Fruit fly (Drosophila melanogaster) whole organism, embryonic: ENCODE results near the gene Hsp22.

Source experiments
- B-H2 ChIP-seq: fragments of 200-800 bp; sonication (Bioruptor generic); optimal IDR thresholded peaks from 2 replicates; lab custom pipeline; 2018; ENCODE audit warnings: missing biosample characterization, mild to moderate bottlenecking, missing genetic modification characterization
- CG10274 ChIP-seq: fragments of 200-800 bp; sonication (Bioruptor generic); optimal IDR thresholded peaks from 3 replicates; lab custom pipeline; 2017; ENCODE audit warnings: missing biosample characterization, mild to moderate bottlenecking, missing genetic modification characterization
- CG11247 ChIP-seq: fragments of 200-800 bp; sonication (Bioruptor generic); IDR thresholded peaks from 2 replicates; pipeline ENCODE4 v1.3.6; 2022; ENCODE audit warnings: missing biosample characterization, missing genetic modification characterization
- CG11456 ChIP-seq: fragments of 200-800 bp; sonication (Bioruptor generic); IDR thresholded peaks from 3 replicates; pipeline ENCODE4 v1.3.6; 2022; ENCODE audit warnings: missing biosample characterization, missing genetic modification characterization
- CG11695 ChIP-seq: fragments of 200-800 bp; sonication (Bioruptor generic); IDR thresholded peaks from 3 replicates; pipeline ENCODE4 v1.3.6; 2022; ENCODE audit warnings: missing biosample characterization, missing genetic modification characterization
- CG13894 ChIP-seq: fragments of 200-800 bp; sonication (Bioruptor generic); optimal IDR thresholded peaks from 3 replicates; lab custom pipeline; 2018; ENCODE audit warnings: missing biosample characterization, mild to moderate bottlenecking, missing genetic modification characterization, moderate library complexity
- CG14441 ChIP-seq: fragments of 200-800 bp; sonication (Bioruptor generic); IDR thresholded peaks from 2 replicates; pipeline ENCODE4 v1.3.6; 2022; ENCODE audit warnings: missing biosample characterization, missing genetic modification characterization
- CG15073 ChIP-seq: fragments of 200-800 bp; sonication (Bioruptor generic); optimal IDR thresholded peaks from 2 replicates; lab custom pipeline; 2016; ENCODE audit warnings: missing biosample characterization, missing genetic modification characterization
- CG17186 ChIP-seq: fragments of 200-800 bp; sonication (Bioruptor generic); optimal IDR thresholded peaks from 3 replicates; lab custom pipeline; 2017; ENCODE audit warnings: missing biosample characterization, missing genetic modification reagents, missing genetic modification characterization
- CG18764 ChIP-seq: fragments of 200-800 bp; sonication (Bioruptor generic); optimal IDR thresholded peaks from 3 replicates; lab custom pipeline; 2016; ENCODE audit warnings: missing biosample characterization, missing genetic modification characterization
- CG30020 ChIP-seq: fragments of 200-800 bp; optimal IDR thresholded peaks from 2 replicates; lab custom pipeline; 2019; ENCODE audit warnings: missing biosample characterization, mild to moderate bottlenecking, missing genetic modification characterization, moderate library complexity
- CG31441 ChIP-seq: fragments of 200-800 bp; sonication (Bioruptor generic); IDR thresholded peaks from 2 replicates; pipeline ENCODE4 v1.3.6; 2022; ENCODE audit warnings: missing biosample characterization, missing genetic modification characterization
- CG3281 ChIP-seq: fragments of 200-800 bp; sonication (Bioruptor generic); optimal IDR thresholded peaks from 3 replicates; lab custom pipeline; 2017; ENCODE audit warnings: missing biosample characterization, mild to moderate bottlenecking, missing genetic modification characterization
- CG33213 ChIP-seq: fragments of 200-800 bp; sonication (Bioruptor generic); optimal IDR thresholded peaks from 3 replicates; lab custom pipeline; 2016; ENCODE audit warnings: missing biosample characterization, missing genetic modification characterization
- CG3407 ChIP-seq: fragments of 200-800 bp; sonication (Bioruptor generic); optimal IDR thresholded peaks from 2 replicates; lab custom pipeline; 2018; ENCODE audit warnings: missing biosample characterization, mild to moderate bottlenecking, missing genetic modification characterization
- CG6254 ChIP-seq: fragments of 200-800 bp; sonication (Bioruptor generic); optimal IDR thresholded peaks from 3 replicates; lab custom pipeline; 2017; ENCODE audit warnings: mild to moderate bottlenecking, missing biosample characterization, missing genetic modification reagents, missing genetic modification characterization
- CG7745 ChIP-seq: fragments of 200-800 bp; sonication (Bioruptor generic); optimal IDR thresholded peaks from 2 replicates; lab custom pipeline; 2018; ENCODE audit warnings: missing biosample characterization, mild to moderate bottlenecking, missing genetic modification characterization, moderate library complexity
- CG7928 ChIP-seq: fragments of 200-800 bp; sonication (Bioruptor generic); optimal IDR thresholded peaks from 2 replicates; lab custom pipeline; 2017; ENCODE audit warnings: missing biosample characterization, mild to moderate bottlenecking, missing genetic modification characterization
- Doc2 ChIP-seq: fragments of 200-800 bp; sonication (Bioruptor generic); IDR thresholded peaks from 2 replicates; pipeline ENCODE4 v1.3.6; 2022; ENCODE audit warnings: missing biosample characterization, missing genetic modification characterization
- Dref ChIP-seq: fragments of 200-800 bp; sonication (Bioruptor generic); IDR thresholded peaks from 2 replicates; pipeline ENCODE4 v1.3.6; 2022; ENCODE audit warnings: missing biosample characterization, missing genetic modification characterization
- Ets65A ChIP-seq: fragments of 200-800 bp; sonication (Bioruptor generic); peaks from one replicate; lab custom pipeline; 2016; ENCODE audit warnings: missing biosample characterization, missing genetic modification characterization
- HHEX ChIP-seq: fragments of 200-800 bp; sonication (Bioruptor generic); optimal IDR thresholded peaks from 3 replicates; lab custom pipeline; 2017; ENCODE audit warnings: missing biosample characterization, mild to moderate bottlenecking, missing genetic modification characterization, missing genetic modification reagents
- Hmr ChIP-seq: fragments of 200-800 bp; sonication (Bioruptor generic); optimal IDR thresholded peaks from 3 replicates; lab custom pipeline; 2017; ENCODE audit warnings: mild to moderate bottlenecking, missing biosample characterization, missing genetic modification reagents, missing genetic modification characterization
- Neu2 ChIP-seq: fragments of 200-800 bp; sonication (Bioruptor generic); optimal IDR thresholded peaks from 3 replicates; lab custom pipeline; 2016; ENCODE audit warnings: missing biosample characterization, missing genetic modification characterization, borderline replicate concordance
- Poxn ChIP-seq: fragments of 200-800 bp; sonication (Bioruptor generic); IDR thresholded peaks from 2 replicates; pipeline ENCODE4 v1.3.6; 2022; ENCODE audit warnings: missing biosample characterization, missing genetic modification characterization
- Sox100B ChIP-seq: fragments of 200-800 bp; sonication (Bioruptor generic); optimal IDR thresholded peaks from 3 replicates; lab custom pipeline; 2018; ENCODE audit warnings: missing biosample characterization, mild to moderate bottlenecking, missing genetic modification characterization
- Sry-β ChIP-seq: fragments of 200-800 bp; sonication (Bioruptor generic); optimal IDR thresholded peaks from 2 replicates; lab custom pipeline; 2018; ENCODE audit warnings: missing biosample characterization, mild to moderate bottlenecking, missing genetic modification characterization, moderate library complexity
- Xrp1 ChIP-seq: fragments of 200-800 bp; sonication (Bioruptor generic); IDR thresholded peaks from 2 replicates; pipeline ENCODE4 v1.3.6; 2022; ENCODE audit warnings: missing biosample characterization, missing genetic modification characterization
- abd-A ChIP-seq: fragments of 200-800 bp; sonication (Bioruptor generic); optimal IDR thresholded peaks from 3 replicates; lab custom pipeline; 2019; ENCODE audit warnings: missing biosample characterization, mild to moderate bottlenecking, missing genetic modification characterization, moderate library complexity
- bowl ChIP-seq: fragments of 200-800 bp; sonication (Bioruptor generic); IDR thresholded peaks from 2 replicates; pipeline ENCODE4 v1.3.6; 2022; ENCODE audit warnings: missing biosample characterization, missing genetic modification characterization
- chm ChIP-seq: fragments of 200-800 bp; sonication (Bioruptor generic); IDR thresholded peaks from 2 replicates; pipeline ENCODE4 v1.3.6; 2022; ENCODE audit warnings: missing biosample characterization, missing genetic modification characterization
- ci ChIP-seq: fragments of 200-800 bp; sonication (Bioruptor generic); IDR thresholded peaks from 3 replicates; pipeline ENCODE4 v1.3.6; 2022; ENCODE audit warnings: missing biosample characterization, missing genetic modification characterization
- dan ChIP-seq: fragments of 200-800 bp; sonication (Bioruptor generic); IDR thresholded peaks from 2 replicates; pipeline ENCODE4 v1.3.6; 2022; ENCODE audit warnings: missing biosample characterization, missing genetic modification characterization
- dati ChIP-seq: fragments of 200-800 bp; sonication (Bioruptor generic); IDR thresholded peaks from 2 replicates; pipeline ENCODE4 v1.3.6; 2022; ENCODE audit warnings: missing biosample characterization, missing genetic modification characterization
- fd96Cb ChIP-seq: fragments of 200-800 bp; sonication (Bioruptor generic); optimal IDR thresholded peaks from 2 replicates; lab custom pipeline; 2018; ENCODE audit warnings: missing biosample characterization, mild to moderate bottlenecking, missing genetic modification characterization, moderate library complexity
- grau ChIP-seq: fragments of 200-800 bp; optimal IDR thresholded peaks from 3 replicates; lab custom pipeline; 2019; ENCODE audit warnings: missing biosample characterization, mild to moderate bottlenecking, missing genetic modification characterization, moderate library complexity
- gsb ChIP-seq: fragments of 200-800 bp; sonication (Bioruptor generic); IDR thresholded peaks from 2 replicates; pipeline ENCODE4 v1.3.6; 2022; ENCODE audit warnings: missing biosample characterization, missing genetic modification characterization
- gt ChIP-seq: fragments of 200-800 bp; sonication (Bioruptor generic); IDR thresholded peaks from 2 replicates; pipeline ENCODE4 v1.3.6; 2022; ENCODE audit warnings: missing biosample characterization, missing genetic modification characterization
- jumu ChIP-seq: fragments of 200-800 bp; sonication (Bioruptor generic); optimal IDR thresholded peaks from 3 replicates; lab custom pipeline; 2016; ENCODE audit warnings: missing biosample characterization, missing genetic modification characterization
- luna ChIP-seq: fragments of 200-800 bp; sonication (Bioruptor generic); optimal IDR thresholded peaks from 2 replicates; lab custom pipeline; 2016; ENCODE audit warnings: missing biosample characterization, missing genetic modification characterization
- p53 ChIP-seq: fragments of 200-800 bp; sonication (Bioruptor generic); optimal IDR thresholded peaks from 2 replicates; lab custom pipeline; 2016; ENCODE audit warnings: missing biosample characterization, missing genetic modification characterization
- repo ChIP-seq: fragments of 200-800 bp; sonication (Bioruptor generic); optimal IDR thresholded peaks from 2 replicates; lab custom pipeline; 2016; ENCODE audit warnings: missing biosample characterization, missing genetic modification characterization
- rib ChIP-seq: fragments of 200-800 bp; sonication (Bioruptor generic); IDR thresholded peaks from 2 replicates; pipeline ENCODE4 v1.3.6; 2022; ENCODE audit warnings: missing biosample characterization, missing genetic modification characterization
- run ChIP-seq: fragments of 200-800 bp; sonication (Bioruptor generic); optimal IDR thresholded peaks from 3 replicates; lab custom pipeline; 2018; ENCODE audit warnings: missing biosample characterization, mild to moderate bottlenecking, missing genetic modification characterization
- sd ChIP-seq: fragments of 200-800 bp; sonication (Bioruptor generic); optimal IDR thresholded peaks from 3 replicates; lab custom pipeline; 2018; ENCODE audit warnings: missing biosample characterization, mild to moderate bottlenecking, missing genetic modification characterization, moderate library complexity
- sisA ChIP-seq: fragments of 200-800 bp; sonication (Bioruptor generic); IDR thresholded peaks from 2 replicates; pipeline ENCODE4 v1.3.6; 2022; ENCODE audit warnings: missing biosample characterization, missing genetic modification characterization
- slbo ChIP-seq: fragments of 200-800 bp; sonication (Bioruptor generic); IDR thresholded peaks from 2 replicates; pipeline ENCODE4 v1.3.6; 2022; ENCODE audit warnings: missing biosample characterization, missing genetic modification characterization
- slp2 ChIP-seq: fragments of 200-800 bp; sonication (Bioruptor generic); optimal IDR thresholded peaks from 2 replicates; lab custom pipeline; 2016; ENCODE audit warnings: missing biosample characterization, missing genetic modification characterization
- stwl ChIP-seq: fragments of 200-800 bp; sonication (Bioruptor generic); optimal IDR thresholded peaks from 3 replicates; lab custom pipeline; 2018; ENCODE audit warnings: missing biosample characterization, mild to moderate bottlenecking, missing genetic modification characterization, moderate library complexity
- tll ChIP-seq, 2 experiments: fragments of 200-800 bp in 1 of 2; fragments of >200 bp in 1 of 2; sonication (Bioruptor generic) in 1 of 2; optimal IDR thresholded peaks; 2 replicates each; lab custom pipeline; 2017 to 2019; ENCODE audit warnings: missing biosample characterization in 2 of 2, missing genetic modification characterization in 2 of 2, mild to moderate bottlenecking in 1 of 2, moderate library complexity in 1 of 2

Hsp22 gene

DNA sequence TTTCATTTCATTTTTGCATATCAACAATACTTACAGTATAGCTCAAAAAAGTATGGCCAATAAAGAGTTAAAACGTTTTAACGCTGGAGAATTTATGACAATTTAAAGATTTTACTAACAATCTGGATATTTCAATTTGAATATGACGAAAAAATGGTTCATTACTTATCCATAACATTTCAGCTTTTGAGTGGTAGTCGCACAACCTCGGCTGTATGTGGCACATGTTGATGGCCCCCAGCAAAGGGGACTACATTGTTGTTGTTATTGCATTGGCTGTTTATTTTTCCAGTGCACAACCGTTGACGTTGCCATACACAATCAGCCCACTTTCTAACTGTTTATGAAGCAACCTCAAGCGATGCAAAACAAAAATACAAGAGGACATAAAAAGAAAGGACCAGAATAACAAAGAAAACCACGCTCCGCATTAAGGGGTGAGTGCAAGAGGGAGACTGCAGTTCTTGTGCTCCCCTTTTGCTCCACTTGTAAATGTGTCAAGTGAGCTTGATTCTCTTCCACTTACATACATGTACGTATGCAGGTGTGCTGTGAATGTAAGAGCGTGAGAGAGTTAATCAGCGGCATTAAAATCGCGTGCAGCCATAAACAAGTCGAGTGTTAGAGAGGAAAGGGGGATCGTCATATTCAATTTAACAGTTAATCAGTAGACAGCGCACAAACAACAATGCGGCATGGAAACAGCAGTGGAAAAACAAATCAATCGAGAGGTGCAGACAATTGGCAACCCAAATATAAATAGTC lies 47.5 kb downstream of the Hsp22 start (continued):
- TF ChIP-seq gt (GFP tag; lab: Robert Waterston, UW) = no peak
- peak; percentile 84 for TF ChIP-seq ci (GFP tag; lab: Robert Waterston, UW)
- TF ChIP-seq CG13894 (tag; lab: Kevin White, UChicago) = no peak
- no peak for TF ChIP-seq CG17186 (GFP tag; lab: Kevin White, UChicago)
- TF ChIP-seq p53 (GFP tag; lab: Kevin White, UChicago) = no peak
- TF ChIP-seq CG11456 = 0 out of 3 replicates have a peak, but pooled peaks have one; percentile 24
- no peak for TF ChIP-seq dati
- TF ChIP-seq CG11247 (GFP tag; lab: Robert Waterston, UW) = 0 out of 2 replicates have a peak, but pooled peaks have one; percentile 19
- TF ChIP-seq Hmr (GFP tag; lab: Kevin White, UChicago) = peak; percentile 9
- no peak for TF ChIP-seq CG30020 (tag; lab: Kevin White, UChicago)
- no peak for TF ChIP-seq CG7928 (GFP tag; lab: Kevin White, UChicago)
- no peak for TF ChIP-seq CG15073
- no peak for TF ChIP-seq tll (GFP tag; optimal IDR thresholded peaks at IDR 0.05; lab: Kevin White, UChicago)
- no peak for TF ChIP-seq Poxn
- TF ChIP-seq fd96Cb (tag; lab: Kevin White, UChicago) = peak; percentile 39
- peak; percentile 63; the same call in 1 of the 2 replicates for TF ChIP-seq Xrp1 (GFP tag; lab: Robert Waterston, UW)
- no peak for TF ChIP-seq CG10274 (GFP tag; lab: Kevin White, UChicago)
- TF ChIP-seq HHEX = peak; percentile 42
- no peak for TF ChIP-seq CG18764 (GFP tag; lab: Kevin White, UChicago)
- TF ChIP-seq Doc2 (GFP tag; lab: Robert Waterston, UW) = no peak
- peak; percentile 54 for TF ChIP-seq CG14441
- peak; percentile 53; the same call in 1 of the 2 replicates for TF ChIP-seq sisA
- no peak for TF ChIP-seq bowl (GFP tag; lab: Robert Waterston, UW)
- TF ChIP-seq gsb (GFP tag; lab: Robert Waterston, UW) = no peak
- peak; percentile 17 for TF ChIP-seq slp2 (GFP tag; lab: Kevin White, UChicago)
- TF ChIP-seq CG11695 (GFP tag; lab: Robert Waterston, UW) = peak; percentile 74; the same call in 2 of the 3 replicates
- peak; percentile 25 for TF ChIP-seq CG3281 (GFP tag; lab: Kevin White, UChicago)
- TF ChIP-seq CG33213 (GFP tag; lab: Kevin White, UChicago) = no peak
- no peak for TF ChIP-seq repo
- no peak for TF ChIP-seq stwl (tag; lab: Kevin White, UChicago)
- peak; percentile 50 for TF ChIP-seq Sox100B (GFP tag; lab: Kevin White, UChicago)
- TF ChIP-seq grau (tag; lab: Kevin White, UChicago) = peak; percentile 50
- TF ChIP-seq Dref (GFP tag; lab: Robert Waterston, UW) = no peak
- peak; percentile 38 for TF ChIP-seq slbo (GFP tag; lab: Robert Waterston, UW)
- TF ChIP-seq sd (tag; lab: Kevin White, UChicago) = no peak
- no peak for TF ChIP-seq Neu2 (GFP tag; lab: Kevin White, UChicago)
- TF ChIP-seq B-H2 (GFP tag; lab: Kevin White, UChicago) = no peak
- TF ChIP-seq CG7745 = no peak
- TF ChIP-seq run (tag; lab: Kevin White, UChicago) = peak; percentile 51
- no peak for TF ChIP-seq jumu (GFP tag; lab: Kevin White, UChicago)
- TF ChIP-seq CG31441 (GFP tag; lab: Robert Waterston, UW) = peak; percentile 55
- no peak for TF ChIP-seq Ets65A (GFP tag; lab: Kevin White, UChicago)
- TF ChIP-seq rib (GFP tag; lab: Robert Waterston, UW) = no peak
- TF ChIP-seq luna (GFP tag; lab: Kevin White, UChicago) = no peak
- no peak for TF ChIP-seq CG6254 (GFP tag; lab: Kevin White, UChicago)
- no peak for TF ChIP-seq dan (GFP tag; lab: Robert Waterston, UW)
- TF ChIP-seq chm (GFP tag; lab: Robert Waterston, UW) = no peak
- TF ChIP-seq Sry-β (GFP tag; lab: Kevin White, UChicago) = no peak
- TF ChIP-seq abd-A (tag; lab: Kevin White, UChicago) = no peak
- peak; percentile 14 for TF ChIP-seq CG3407 (GFP tag; lab: Kevin White, UChicago)
